Fruit fly (Drosophila melanogaster): Measurements from ENCODE around the gene CG43115.

The CG43115 gene

dm6 chrX:6020254-6020653 is 46.0 kb downstream of the CG43115 start:
- TF ChIP-seq psq (optimal IDR thresholded peaks at IDR 0.05) (no peak), insv (optimal IDR thresholded peaks at IDR 0.05) (no peak), Myc (optimal IDR thresholded peaks at IDR 0.05) (no peak)

All from Kc167 (cell line).